Fruit fly (Drosophila melanogaster): ENCODE measurements around the gene aop.

The aop gene

dm6 chr2L:2195328-2195727 is 16.8 kb upstream of the aop start:
- no peak for TF ChIP-seq Dll (optimal IDR thresholded peaks at IDR 0.05)
- no peak for TF ChIP-seq pan (optimal IDR thresholded peaks at IDR 0.05)
- TF ChIP-seq psq (optimal IDR thresholded peaks at IDR 0.05), result no peak
- TF ChIP-seq usp (GFP tag; optimal IDR thresholded peaks at IDR 0.05), result no peak
- TF ChIP-seq EcR (GFP tag; optimal IDR thresholded peaks at IDR 0.05), result no peak
- TF ChIP-seq CG8478 (optimal IDR thresholded peaks at IDR 0.05), result no peak

DNA sequence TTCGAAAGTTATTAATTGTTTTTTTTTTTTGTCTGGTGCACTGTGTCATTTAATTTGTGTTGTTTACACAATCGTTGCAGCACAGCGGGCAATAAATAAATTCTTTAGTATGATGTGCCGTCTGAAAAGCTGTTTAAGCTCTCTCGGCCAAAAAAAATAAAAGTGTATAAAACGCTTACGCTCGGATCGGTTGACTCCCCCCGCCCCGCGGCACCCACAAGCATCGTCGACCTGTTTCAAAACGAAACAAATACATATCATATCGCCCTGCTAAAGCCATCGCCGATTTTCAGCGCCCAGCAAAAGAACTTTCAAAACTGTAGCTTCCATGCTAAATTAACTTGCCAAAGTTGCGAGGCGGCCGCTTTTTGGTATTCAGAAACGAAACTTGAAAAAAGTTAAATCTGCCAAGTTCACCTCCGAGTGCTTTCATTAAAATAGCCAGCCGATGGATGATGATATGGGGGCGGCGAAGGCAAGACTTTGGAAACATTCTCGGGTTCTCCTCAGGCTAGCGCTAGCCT is 15.8 kb upstream of the aop start:
- no peak for TF ChIP-seq psq (optimal IDR thresholded peaks at IDR 0.05)
- no peak for TF ChIP-seq pan (optimal IDR thresholded peaks at IDR 0.05)
- no peak for TF ChIP-seq usp (GFP tag; optimal IDR thresholded peaks at IDR 0.05)
- TF ChIP-seq Dll (optimal IDR thresholded peaks at IDR 0.05), result no peak
- no peak for TF ChIP-seq CG8478 (optimal IDR thresholded peaks at IDR 0.05)
- TF ChIP-seq EcR (GFP tag; optimal IDR thresholded peaks at IDR 0.05), result peak in 1 of 2 experiments; percentile 31

DNA sequence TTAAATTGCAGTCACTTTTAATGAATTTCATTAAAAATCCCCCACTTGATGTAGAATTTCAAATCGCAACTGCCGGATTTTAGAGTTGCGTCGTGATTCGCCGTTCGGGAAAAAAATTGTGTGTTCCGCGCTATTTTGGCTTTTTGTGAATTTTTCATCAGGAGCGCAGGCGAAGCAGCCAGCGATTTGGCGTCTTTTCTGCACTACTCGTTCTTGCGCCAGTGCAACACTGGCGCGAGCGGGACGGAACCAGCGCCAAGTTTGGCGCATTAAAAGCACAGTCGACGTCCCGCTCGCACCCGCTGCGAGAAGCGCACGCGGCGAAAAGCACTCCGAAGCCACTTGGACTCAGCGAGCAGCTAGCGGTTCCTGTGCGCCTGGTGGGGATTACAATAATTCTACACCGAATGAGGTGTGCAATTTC is 14.8 kb upstream of the aop start:
- TF ChIP-seq EcR (GFP tag; optimal IDR thresholded peaks at IDR 0.05), result peak; percentile 25 to 69
- TF ChIP-seq Dll (optimal IDR thresholded peaks at IDR 0.05), result peak; percentile 38
- TF ChIP-seq CG8478 (optimal IDR thresholded peaks at IDR 0.05), result peak; percentile 50
- no peak for TF ChIP-seq psq (optimal IDR thresholded peaks at IDR 0.05)

- TF ChIP-seq usp (GFP tag; optimal IDR thresholded peaks at IDR 0.05), result no peak
- TF ChIP-seq CG8478 (optimal IDR thresholded peaks at IDR 0.05), result no peak
- TF ChIP-seq EcR (GFP tag; optimal IDR thresholded peaks at IDR 0.05), result no peak
- TF ChIP-seq pan (optimal IDR thresholded peaks at IDR 0.05), result no peak
- no peak for TF ChIP-seq Dll (optimal IDR thresholded peaks at IDR 0.05)
- TF ChIP-seq psq (optimal IDR thresholded peaks at IDR 0.05), result no peak
Measured at dm6 chr2L:2192123-2192601, 13.6 kb upstream of the aop start, which contains the start of gene CG10874. TSS of gene CG10874 (minus strand) at chr2L:2192386.

- no peak for TF ChIP-seq Dll (optimal IDR thresholded peaks at IDR 0.05)
- no peak for TF ChIP-seq EcR (GFP tag; optimal IDR thresholded peaks at IDR 0.05)
- no peak for TF ChIP-seq pan (optimal IDR thresholded peaks at IDR 0.05)
- TF ChIP-seq CG8478 (optimal IDR thresholded peaks at IDR 0.05), result no peak
- no peak for TF ChIP-seq usp (GFP tag; optimal IDR thresholded peaks at IDR 0.05)
- TF ChIP-seq psq (optimal IDR thresholded peaks at IDR 0.05), result no peak
Measured at dm6 chr2L:2191404-2191803, 12.8 kb upstream of the aop start.

dm6 chr2L:2190684-2191083 is 12.1 kb upstream of the aop start:
- no peak for TF ChIP-seq Dll (optimal IDR thresholded peaks at IDR 0.05)
- TF ChIP-seq psq (optimal IDR thresholded peaks at IDR 0.05), result no peak
- TF ChIP-seq CG8478 (optimal IDR thresholded peaks at IDR 0.05), result no peak
- TF ChIP-seq pan (optimal IDR thresholded peaks at IDR 0.05), result no peak
- TF ChIP-seq EcR (GFP tag; optimal IDR thresholded peaks at IDR 0.05), result no peak
- TF ChIP-seq usp (GFP tag; optimal IDR thresholded peaks at IDR 0.05), result no peak

DNA sequence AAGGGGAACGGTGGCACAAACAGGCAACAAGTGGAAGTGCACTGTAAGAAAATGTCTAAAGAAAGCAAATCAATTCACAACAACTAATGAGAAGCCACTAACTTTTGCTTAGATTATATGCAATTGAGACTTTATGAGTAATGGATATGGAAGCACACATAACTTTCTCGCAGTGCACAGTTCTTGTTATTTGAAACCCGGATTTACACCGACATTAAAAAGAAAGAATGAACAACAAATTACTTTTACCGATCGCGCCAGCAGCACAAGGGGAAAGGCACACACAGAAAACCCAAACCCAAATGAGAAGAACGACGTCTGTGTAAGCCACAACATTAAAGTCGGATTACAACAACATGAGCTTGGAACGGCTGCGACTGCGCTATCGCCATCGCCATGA is 10.5 kb upstream of the aop start:
- no peak for TF ChIP-seq CG8478 (optimal IDR thresholded peaks at IDR 0.05)
- TF ChIP-seq psq (optimal IDR thresholded peaks at IDR 0.05), result no peak
- TF ChIP-seq Dll (optimal IDR thresholded peaks at IDR 0.05), result no peak
- TF ChIP-seq usp (GFP tag; optimal IDR thresholded peaks at IDR 0.05), result no peak
- no peak for TF ChIP-seq pan (optimal IDR thresholded peaks at IDR 0.05)
- no peak for TF ChIP-seq EcR (GFP tag; optimal IDR thresholded peaks at IDR 0.05)

DNA sequence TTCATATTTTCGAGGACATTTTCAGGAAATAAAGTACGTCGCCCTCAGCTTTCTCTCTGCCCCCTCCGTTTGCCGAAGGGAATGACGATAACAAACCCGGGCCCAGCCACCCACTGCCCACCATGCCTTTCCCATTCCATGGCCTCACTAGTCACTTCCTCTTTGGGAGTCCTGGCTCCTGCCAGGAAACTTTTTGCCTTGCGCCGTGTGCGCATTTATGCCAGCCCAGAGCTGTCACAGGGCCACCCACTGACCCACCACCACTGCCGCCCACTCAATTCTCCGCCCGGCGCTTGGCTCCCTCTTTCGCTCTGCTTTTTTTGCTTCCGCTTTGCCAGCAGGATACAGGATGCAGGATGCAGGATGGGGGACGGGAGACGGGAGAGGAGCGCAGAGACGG is 8.9 kb upstream of the aop start:
- TF ChIP-seq Dll (optimal IDR thresholded peaks at IDR 0.05) (no peak), psq (optimal IDR thresholded peaks at IDR 0.05) (no peak), CG8478 (optimal IDR thresholded peaks at IDR 0.05) (no peak)

dm6 chr2L:2185373-2185772 is 6.8 kb upstream of the aop start:
- no peak for TF ChIP-seq usp (GFP tag; optimal IDR thresholded peaks at IDR 0.05)
- no peak for TF ChIP-seq EcR (GFP tag; optimal IDR thresholded peaks at IDR 0.05)
- TF ChIP-seq psq (optimal IDR thresholded peaks at IDR 0.05), result no peak

DNA sequence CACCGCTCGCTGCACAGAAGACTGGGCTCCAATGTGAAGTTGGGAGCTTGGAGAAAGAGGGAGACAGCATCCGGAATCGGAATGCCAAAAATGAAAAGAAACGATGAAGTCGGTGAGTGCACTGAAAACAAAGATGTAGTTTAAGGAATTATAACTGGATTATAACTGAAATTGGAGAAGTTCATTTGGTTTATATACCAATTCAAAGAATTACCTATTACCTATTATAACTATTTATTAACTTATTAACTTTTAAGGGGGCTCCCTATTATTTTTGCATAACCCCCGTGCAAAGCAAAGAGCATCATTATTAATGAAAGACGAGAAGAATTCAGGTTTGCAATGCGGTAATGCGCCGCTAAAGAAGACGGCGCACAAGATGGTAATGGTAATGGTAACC is 6.1 kb upstream of the aop start:
- no peak for TF ChIP-seq usp (GFP tag; optimal IDR thresholded peaks at IDR 0.05)
- no peak for TF ChIP-seq Dll (optimal IDR thresholded peaks at IDR 0.05)
- no peak for TF ChIP-seq psq (optimal IDR thresholded peaks at IDR 0.05)
- no peak for TF ChIP-seq CG8478 (optimal IDR thresholded peaks at IDR 0.05)
- no peak for TF ChIP-seq pan (optimal IDR thresholded peaks at IDR 0.05)
- no peak for TF ChIP-seq EcR (GFP tag; optimal IDR thresholded peaks at IDR 0.05)

dm6 chr2L:2184129-2184528 is 5.6 kb upstream of the aop start:
- TF ChIP-seq usp (GFP tag; optimal IDR thresholded peaks at IDR 0.05), result no peak
- no peak for TF ChIP-seq Dll (optimal IDR thresholded peaks at IDR 0.05)
- TF ChIP-seq CG8478 (optimal IDR thresholded peaks at IDR 0.05), result no peak
- no peak for TF ChIP-seq pan (optimal IDR thresholded peaks at IDR 0.05)
- no peak for TF ChIP-seq psq (optimal IDR thresholded peaks at IDR 0.05)
- TF ChIP-seq EcR (GFP tag; optimal IDR thresholded peaks at IDR 0.05), result no peak

DNA sequence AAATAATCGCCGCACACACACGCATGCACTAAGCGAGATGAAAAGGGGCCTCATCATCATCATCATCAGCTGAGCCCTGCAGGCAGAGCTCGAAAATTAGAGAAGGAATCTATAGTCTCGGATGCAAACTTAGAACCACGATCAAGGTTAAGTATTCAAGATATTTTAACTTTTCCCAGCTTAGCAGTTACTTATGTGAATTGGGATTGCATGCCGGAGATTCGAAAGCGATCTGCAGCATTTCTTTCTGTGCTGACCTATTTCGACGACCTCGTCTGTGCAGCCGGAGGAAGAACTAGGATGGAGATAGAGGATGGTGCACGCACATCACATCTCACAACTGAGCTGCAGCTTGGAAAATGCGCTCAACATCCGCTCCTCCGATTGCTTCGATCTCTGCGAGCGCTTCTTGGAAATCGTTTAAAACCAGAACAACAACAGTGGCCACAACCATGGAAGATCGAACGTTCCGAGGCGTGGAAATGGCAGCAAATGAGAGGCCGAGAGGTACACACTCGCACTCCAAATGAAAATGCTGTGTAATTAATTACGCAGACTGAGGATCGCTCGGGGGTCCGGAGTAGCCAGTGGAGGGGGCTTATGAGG is 4.3 kb upstream of the aop start:
- no peak for TF ChIP-seq Dll (optimal IDR thresholded peaks at IDR 0.05)
- TF ChIP-seq CG8478 (optimal IDR thresholded peaks at IDR 0.05), result no peak
- no peak for TF ChIP-seq EcR (GFP tag; optimal IDR thresholded peaks at IDR 0.05)
- TF ChIP-seq usp (GFP tag; optimal IDR thresholded peaks at IDR 0.05), result no peak
- no peak for TF ChIP-seq psq (optimal IDR thresholded peaks at IDR 0.05)

Measured in whole organism.